Fruit fly (Drosophila melanogaster) whole organism: ENCODE data around the gene Exo70.

Source experiments
- CG8478 ChIP-seq: fragments of >200 bp; optimal IDR thresholded peaks from 2 replicates; lab custom pipeline; 2018; ENCODE audit warnings: inconsistent platforms
- pan ChIP-seq: fragments of >200 bp; optimal IDR thresholded peaks from 2 replicates; lab custom pipeline; 2017
- psq ChIP-seq: fragments of >200 bp; optimal IDR thresholded peaks from 2 replicates; lab custom pipeline; 2017

DNA sequence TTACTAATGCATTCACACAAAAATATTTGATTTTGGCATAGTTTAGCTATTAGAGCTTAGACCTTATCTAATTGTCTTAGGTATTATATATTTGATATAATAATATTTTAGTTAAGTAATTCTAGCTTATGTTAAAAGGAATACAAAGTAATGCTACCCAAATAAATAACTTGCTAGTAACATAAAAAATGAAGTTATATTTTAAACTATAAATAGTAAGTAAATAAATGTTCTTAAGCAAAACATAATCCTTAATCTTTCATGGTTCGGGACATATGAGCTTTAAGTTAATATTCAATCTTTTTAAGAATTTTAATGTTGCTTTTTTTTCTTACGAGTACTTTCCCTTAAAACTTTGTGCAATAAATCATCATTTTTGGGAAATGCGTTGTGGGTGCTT is 11.5 kb downstream of the Exo70 start:
- no peak for TF ChIP-seq psq (lab: Kevin White, UChicago)
- TF ChIP-seq CG8478 (lab: Kevin White, UChicago) = no peak
- TF ChIP-seq pan (lab: Kevin White, UChicago) = no peak
